Worm (Caenorhabditis elegans): ENCODE results near the gene Y60A3A.16.

The Y60A3A.16 gene

ce11 chrV:19897982-19898381 lies 24.5 kb downstream of the Y60A3A.16 start:
- no peak for TF ChIP-seq tab-1 (GFP tag; IDR thresholded peaks at IDR 0.05)
- no peak for TF ChIP-seq klf-2 (GFP tag; conservative IDR thresholded peaks at IDR 0.05)
- no peak for TF ChIP-seq ztf-23 (GFP tag; IDR thresholded peaks at IDR 0.05)
- TF ChIP-seq med-1 (GFP tag; optimal IDR thresholded peaks at IDR 0.05; ENCODE audit: insufficient read depth), result no peak
- no peak for TF ChIP-seq flt-1 (GFP tag; IDR thresholded peaks at IDR 0.05)
- TF ChIP-seq T22C8.4 (GFP tag; IDR thresholded peaks at IDR 0.05), result no peak
- no peak for TF ChIP-seq ztf-29 (GFP tag; IDR thresholded peaks at IDR 0.05)
- no peak for TF ChIP-seq ref-1 (GFP tag; conservative IDR thresholded peaks at IDR 0.05)
- no peak for TF ChIP-seq cog-1 (tag; optimal IDR thresholded peaks at IDR 0.05)

- TF ChIP-seq med-1 (GFP tag; optimal IDR thresholded peaks at IDR 0.05; ENCODE audit: insufficient read depth) (no peak), tab-1 (GFP tag; IDR thresholded peaks at IDR 0.05) (no peak), flt-1 (GFP tag; IDR thresholded peaks at IDR 0.05) (no peak), cog-1 (tag; optimal IDR thresholded peaks at IDR 0.05) (peak; percentile 23), ztf-23 (GFP tag; IDR thresholded peaks at IDR 0.05) (no peak), ref-1 (GFP tag; conservative IDR thresholded peaks at IDR 0.05) (no peak), T22C8.4 (GFP tag; IDR thresholded peaks at IDR 0.05) (no peak)
Measured at ce11 chrV:19897557-19897956, 25.0 kb downstream of the Y60A3A.16 start.

DNA sequence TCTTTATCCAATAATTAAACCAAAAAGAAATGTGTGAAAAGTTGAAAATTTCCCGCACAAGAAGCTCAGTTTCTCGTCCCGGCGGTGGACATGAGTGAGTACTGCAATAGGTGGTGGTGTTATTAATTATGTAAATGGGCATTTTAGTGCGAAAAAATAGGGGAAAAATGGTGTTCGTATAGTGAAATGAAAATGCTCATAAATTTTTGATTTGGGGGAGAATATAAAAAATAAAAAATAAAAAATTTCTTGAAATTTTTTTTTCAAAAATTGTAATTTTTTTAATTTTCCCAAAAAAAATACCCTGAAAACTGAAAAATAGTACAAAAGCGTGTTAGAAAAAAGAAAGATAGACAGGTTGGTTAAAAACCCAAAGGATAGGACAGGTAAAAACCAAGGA lies 27.3 kb downstream of the Y60A3A.16 start, which contains the start of gene gly-4:
TSS of gene gly-4 (minus strand) at position 101 of the 400 bp plus-strand sequence.
- TF ChIP-seq ztf-23 (GFP tag; IDR thresholded peaks at IDR 0.05), result no peak
- no peak for TF ChIP-seq klf-2 (GFP tag; conservative IDR thresholded peaks at IDR 0.05)
- TF ChIP-seq flt-1 (GFP tag; IDR thresholded peaks at IDR 0.05), result no peak
- TF ChIP-seq ztf-29 (GFP tag; IDR thresholded peaks at IDR 0.05), result no peak
- no peak for TF ChIP-seq T22C8.4 (GFP tag; IDR thresholded peaks at IDR 0.05)
- no peak for TF ChIP-seq tab-1 (GFP tag; IDR thresholded peaks at IDR 0.05)
- no peak for TF ChIP-seq ref-1 (GFP tag; conservative IDR thresholded peaks at IDR 0.05)
- no peak for TF ChIP-seq med-1 (GFP tag; optimal IDR thresholded peaks at IDR 0.05; ENCODE audit: insufficient read depth)
- no peak for TF ChIP-seq cog-1 (tag; optimal IDR thresholded peaks at IDR 0.05)

- TF ChIP-seq T22C8.4 (GFP tag; IDR thresholded peaks at IDR 0.05) (no peak), klf-2 (GFP tag; conservative IDR thresholded peaks at IDR 0.05) (no peak), ztf-29 (GFP tag; IDR thresholded peaks at IDR 0.05) (no peak), ref-1 (GFP tag; conservative IDR thresholded peaks at IDR 0.05) (no peak), flt-1 (GFP tag; IDR thresholded peaks at IDR 0.05) (no peak), tab-1 (GFP tag; IDR thresholded peaks at IDR 0.05) (no peak), ztf-23 (GFP tag; IDR thresholded peaks at IDR 0.05) (no peak)
Measured at ce11 chrV:19882916-19883315, 39.6 kb downstream of the Y60A3A.16 start, which contains the start of gene Y116F11B.13. Y116F11B.13 (plus strand) TSS chrV:19883216.
